Fruit fly (Drosophila melanogaster): ENCODE measurements around the gene Or74a.

The Or74a gene

DNA sequence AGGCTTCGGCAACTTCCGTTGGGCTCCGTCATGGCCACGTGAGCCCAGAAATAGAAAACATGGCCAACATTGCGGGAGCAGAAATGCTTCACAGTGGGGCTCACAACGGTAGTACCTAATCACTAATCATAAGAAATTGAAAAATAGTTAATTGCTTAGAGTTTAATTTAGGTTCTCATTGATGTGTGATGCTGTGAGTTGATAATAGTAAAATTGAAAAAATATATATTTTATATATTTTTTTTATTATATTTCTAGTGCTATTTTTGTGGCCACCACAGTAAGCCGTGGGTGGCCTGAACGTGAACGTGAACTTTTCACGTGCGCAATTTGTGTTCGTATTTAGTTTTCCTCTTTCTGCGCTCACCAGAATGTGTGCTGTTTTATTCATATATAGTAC, 18.5 kb downstream of the Or74a start:
- TF ChIP-seq CG7045 (GFP tag; optimal IDR thresholded peaks at IDR 0.05) (no peak), cic (GFP tag; optimal IDR thresholded peaks at IDR 0.05) (no peak), CG5204 (GFP tag; optimal IDR thresholded peaks at IDR 0.05) (no peak), Mnt (GFP tag; optimal IDR thresholded peaks at IDR 0.05) (no peak)

DNA sequence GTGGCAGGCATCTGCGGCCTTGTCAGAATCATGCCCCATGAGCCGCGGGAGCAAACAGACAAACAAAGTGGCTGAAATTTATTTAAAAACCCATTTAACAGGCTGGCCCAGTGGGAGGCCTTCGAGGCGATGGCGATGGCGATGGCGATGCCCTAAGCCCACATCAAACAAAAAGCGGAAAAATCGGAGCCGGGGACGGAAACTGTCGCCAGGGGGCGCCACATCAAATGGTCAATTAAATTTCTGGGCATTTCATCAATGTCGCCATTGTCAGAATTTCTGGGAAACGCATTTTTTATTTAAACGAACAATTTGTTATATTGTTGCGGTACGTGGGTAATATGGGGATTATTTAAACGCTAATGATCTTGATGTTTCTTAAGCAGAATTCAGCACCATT, 36.8 kb downstream of the Or74a start:
- TF ChIP-seq Crg-1 (GFP tag; optimal IDR thresholded peaks at IDR 0.05) (no peak), tj (GFP tag; optimal IDR thresholded peaks at IDR 0.05) (no peak), CG11617 (GFP tag; optimal IDR thresholded peaks at IDR 0.05) (no peak), kay (GFP tag; ENCODE audit: borderline replicate concordance) (no peak), Hr96 (GFP tag; optimal IDR thresholded peaks at IDR 0.05) (no peak), CG14711 (tag; optimal IDR thresholded peaks at IDR 0.05) (no peak), cnc (optimal IDR thresholded peaks at IDR 0.05) (no peak), toe (GFP tag; optimal IDR thresholded peaks at IDR 0.05) (no peak), CG12768 (GFP tag; optimal IDR thresholded peaks at IDR 0.05) (no peak), CG5204 (GFP tag; optimal IDR thresholded peaks at IDR 0.05) (no peak), CG7045 (GFP tag; optimal IDR thresholded peaks at IDR 0.05) (no peak), Mnt (GFP tag; optimal IDR thresholded peaks at IDR 0.05) (no peak), CG7101 (tag; optimal IDR thresholded peaks at IDR 0.05) (no peak), Clk (GFP tag; optimal IDR thresholded peaks at IDR 0.05) (no peak), cic (GFP tag; optimal IDR thresholded peaks at IDR 0.05) (no peak), pad (GFP tag; optimal IDR thresholded peaks at IDR 0.05) (no peak), bab1 (GFP tag; optimal IDR thresholded peaks at IDR 0.05) (no peak), ovo (GFP tag; optimal IDR thresholded peaks at IDR 0.05) (no peak)

Data from whole organism, adult.